Fruit fly (Drosophila melanogaster): ENCODE measurements around the gene CG14780.
A peak's percentile ranks its signal among the peaks of the same experiment; 100 is the strongest.

The CG14780 gene

dm6 chrX:1512753-1513226 is 40.5 kb downstream of the CG14780 start, which contains the start of gene CG14795 (continued):
- TF ChIP-seq zen (tag; optimal IDR thresholded peaks at IDR 0.05) = peak; percentile 78
- TF ChIP-seq Kr (GFP tag; optimal IDR thresholded peaks at IDR 0.05) = no peak
- TF ChIP-seq Ssrp (tag; optimal IDR thresholded peaks at IDR 0.05) = no peak
- TF ChIP-seq CG4282 (GFP tag; optimal IDR thresholded peaks at IDR 0.05) = peak; percentile 46
- TF ChIP-seq Sox102F (GFP tag; optimal IDR thresholded peaks at IDR 0.05) = no peak
- TF ChIP-seq CG31388 (GFP tag; optimal IDR thresholded peaks at IDR 0.05) = no peak
- no peak for TF ChIP-seq emc (GFP tag; optimal IDR thresholded peaks at IDR 0.05)
- peak; percentile 7 for TF ChIP-seq fu2 (GFP tag; optimal IDR thresholded peaks at IDR 0.05)
- peak; percentile 13 for TF ChIP-seq nerfin-1 (tag; optimal IDR thresholded peaks at IDR 0.05)
- peak; percentile 43 for TF ChIP-seq Abd-B (GFP tag; optimal IDR thresholded peaks at IDR 0.05)
- peak; percentile 94 for TF ChIP-seq Opbp (GFP tag; IDR thresholded peaks at IDR 0.05; ENCODE audit: partially characterized antibody)
- TF ChIP-seq CG3407 (GFP tag; optimal IDR thresholded peaks at IDR 0.05) = no peak
- TF ChIP-seq CG18011 (GFP tag; optimal IDR thresholded peaks at IDR 0.05) = no peak
- TF ChIP-seq Taf1 (GFP tag; IDR thresholded peaks at IDR 0.05) = no peak
- no peak for TF ChIP-seq ase (GFP tag; IDR thresholded peaks at IDR 0.05)
- TF ChIP-seq Six4 (GFP tag; optimal IDR thresholded peaks at IDR 0.05) = no peak
- no peak for TF ChIP-seq CG11398 (GFP tag; optimal IDR thresholded peaks at IDR 0.05)
- TF ChIP-seq CG3065 (GFP tag; optimal IDR thresholded peaks at IDR 0.05) = peak; percentile 1
- TF ChIP-seq CG9797 (GFP tag; optimal IDR thresholded peaks at IDR 0.05) = peak; percentile 85
- peak; percentile 91 for TF ChIP-seq CG15514 (GFP tag; optimal IDR thresholded peaks at IDR 0.05)
- TF ChIP-seq kay (GFP tag; optimal IDR thresholded peaks at IDR 0.05) = no peak
- no peak for TF ChIP-seq Mrtf (GFP tag; IDR thresholded peaks at IDR 0.05)
- TF ChIP-seq Rfx (GFP tag; IDR thresholded peaks at IDR 0.05) = peak; percentile 58
- no peak for TF ChIP-seq CG12236 (GFP tag; optimal IDR thresholded peaks at IDR 0.05)
- no peak for TF ChIP-seq Atf-2 (GFP tag; optimal IDR thresholded peaks at IDR 0.05)
- TF ChIP-seq HmgZ (tag; optimal IDR thresholded peaks at IDR 0.05) = peak; percentile 88
- peak; percentile 29 for TF ChIP-seq CG17359 (tag; optimal IDR thresholded peaks at IDR 0.05)
- TF ChIP-seq CG5180 (GFP tag; optimal IDR thresholded peaks at IDR 0.05) = no peak
- no peak for TF ChIP-seq CG14050 (GFP tag; IDR thresholded peaks at IDR 0.05)
- no peak for TF ChIP-seq jing (GFP tag; optimal IDR thresholded peaks at IDR 0.05)
- peak; percentile 50 for TF ChIP-seq CoRest (tag; optimal IDR thresholded peaks at IDR 0.05)
- peak; percentile 33 for TF ChIP-seq CG30020 (tag; optimal IDR thresholded peaks at IDR 0.05)
- no peak for TF ChIP-seq CG4730 (GFP tag; IDR thresholded peaks at IDR 0.05)
- peak; percentile 55 for TF ChIP-seq chn (GFP tag; optimal IDR thresholded peaks at IDR 0.05)
- TF ChIP-seq sc (optimal IDR thresholded peaks at IDR 0.05) = no peak
- no peak for TF ChIP-seq sc (GFP tag; optimal IDR thresholded peaks at IDR 0.05)
- no peak for TF ChIP-seq Bteb2 (GFP tag; optimal IDR thresholded peaks at IDR 0.05)
- TF ChIP-seq dmrt99B (tag; optimal IDR thresholded peaks at IDR 0.05) = no peak
- peak; percentile 99 for TF ChIP-seq pzg (GFP tag; optimal IDR thresholded peaks at IDR 0.05)
- peak; percentile 89 for TF ChIP-seq sna (GFP tag; IDR thresholded peaks at IDR 0.05; ENCODE audit: partially characterized antibody)
- no peak for TF ChIP-seq run (tag; optimal IDR thresholded peaks at IDR 0.05)
- no peak for TF ChIP-seq CG9215 (GFP tag; IDR thresholded peaks at IDR 0.05)
- TF ChIP-seq gfzf (GFP tag; optimal IDR thresholded peaks at IDR 0.05) = peak; percentile 89
- peak; percentile 6 for TF ChIP-seq ERR (GFP tag; optimal IDR thresholded peaks at IDR 0.05)
- TF ChIP-seq CG34422 (GFP tag; IDR thresholded peaks at IDR 0.05) = 0 out of 3 replicates have a peak, but pooled peaks have one; percentile 29
- TF ChIP-seq Dip2 (GFP tag; IDR thresholded peaks at IDR 0.05) = no peak
- TF ChIP-seq GATAe (GFP tag; conservative IDR thresholded peaks at IDR 0.05) = no peak
- no peak for TF ChIP-seq CG34376 (GFP tag; optimal IDR thresholded peaks at IDR 0.05)
- no peak for TF ChIP-seq Awh (GFP tag; IDR thresholded peaks at IDR 0.05)
- TF ChIP-seq knrl (GFP tag; IDR thresholded peaks at IDR 0.05; ENCODE audit: partially characterized antibody) = peak; percentile 91
- TF ChIP-seq da (GFP tag; optimal IDR thresholded peaks at IDR 0.05) = no peak

All from whole organism, embryonic.